Fruit fly (Drosophila melanogaster) whole organism, prepupa: Measurements from ENCODE around the gene Miro.

Source experiments
- Blimp-1 ChIP-seq: fragments of 200-800 bp; sonication (Bioruptor generic); optimal IDR thresholded peaks from 3 replicates; lab custom pipeline; 2017; ENCODE audit warnings: missing biosample characterization, missing genetic modification characterization, mild to moderate bottlenecking, moderate library complexity, missing genetic modification reagents
- CG10631 ChIP-seq: fragments of 200-800 bp; sonication (Bioruptor generic); optimal IDR thresholded peaks from 2 replicates; lab custom pipeline; 2016; ENCODE audit warnings: missing biosample characterization, missing genetic modification characterization
- CG6276 ChIP-seq: fragments of 200-800 bp; sonication (Bioruptor generic); optimal IDR thresholded peaks from 2 replicates; lab custom pipeline; 2017; ENCODE audit warnings: missing biosample characterization, mild to moderate bottlenecking, missing genetic modification characterization
- CG7368 ChIP-seq: fragments of 200-800 bp; sonication (Bioruptor generic); optimal IDR thresholded peaks from 3 replicates; lab custom pipeline; 2016; ENCODE audit warnings: missing biosample characterization, missing genetic modification characterization
- Gug ChIP-seq: fragments of 200-800 bp; sonication (Bioruptor generic); IDR thresholded peaks from 2 replicates; pipeline ENCODE4 v1.3.6; 2022; ENCODE audit warnings: missing biosample characterization, missing genetic modification characterization
- Hr38 ChIP-seq: sonication (Bioruptor generic); optimal IDR thresholded peaks from 2 replicates; lab custom pipeline; 2016; ENCODE audit warnings: missing biosample characterization, missing genetic modification characterization
- achi ChIP-seq: fragments of 200-800 bp; sonication (Bioruptor generic); optimal IDR thresholded peaks from 3 replicates; lab custom pipeline; 2016; ENCODE audit warnings: missing biosample characterization, missing genetic modification characterization
- cyc ChIP-seq: fragments of 200-800 bp; sonication (Bioruptor generic); optimal IDR thresholded peaks from 3 replicates; lab custom pipeline; 2016; ENCODE audit warnings: missing biosample characterization, missing genetic modification characterization
- dsx ChIP-seq: fragments of 200-800 bp; optimal IDR thresholded peaks from 3 replicates; lab custom pipeline; 2019; ENCODE audit warnings: missing biosample characterization, mild to moderate bottlenecking, missing genetic modification characterization, moderate library complexity; ENCODE audit not compliant: poor library complexity, severe bottlenecking

DNA sequence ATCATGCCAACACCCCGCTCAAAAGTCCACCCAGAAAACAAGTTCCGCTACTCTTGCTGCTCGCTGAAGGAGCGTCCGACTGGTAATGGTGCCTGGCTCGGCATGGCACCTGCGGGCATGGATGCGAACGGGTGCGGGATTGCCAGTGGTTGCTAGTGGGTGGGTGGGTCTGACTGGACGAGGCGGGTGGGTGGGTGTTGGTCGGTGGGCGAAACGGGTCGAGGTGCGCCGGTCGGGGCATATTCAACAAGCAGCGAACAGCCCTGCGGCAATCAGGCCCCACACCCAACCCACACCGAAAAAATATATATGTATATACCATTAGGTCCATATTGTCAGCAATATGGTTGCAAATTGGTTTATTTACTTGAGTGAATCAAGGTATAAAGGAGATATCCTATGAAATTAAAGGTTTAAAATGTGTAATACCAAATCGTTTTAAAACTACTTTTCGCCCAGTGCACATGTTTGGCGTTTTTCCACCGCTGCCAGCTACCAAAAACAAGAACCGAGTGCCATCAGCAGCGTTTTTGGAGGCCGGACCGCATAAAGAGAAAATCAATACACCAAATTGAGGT is 27.9 kb downstream of the Miro start:
- TF ChIP-seq CG7368 (GFP tag; lab: Kevin White, UChicago): peak; percentile 25
- peak; percentile 14 for TF ChIP-seq CG10631
- TF ChIP-seq dsx: no peak
- TF ChIP-seq Hr38: no peak
- TF ChIP-seq CG6276 (GFP tag; lab: Kevin White, UChicago): peak; percentile 62
- TF ChIP-seq achi (GFP tag; lab: Kevin White, UChicago): peak; percentile 44
- TF ChIP-seq cyc (GFP tag; lab: Kevin White, UChicago): peak; percentile 46
- TF ChIP-seq Gug (GFP tag; lab: Robert Waterston, UW): peak; percentile 39
- TF ChIP-seq Blimp-1 (GFP tag; lab: Kevin White, UChicago): no peak
